Worm (Caenorhabditis elegans) whole organism, L3 larva: ENCODE results near the gene puf-11.

ENCODE experiments used
- R02D3.7 ChIP-seq: fragments of 150-350 bp; optimal IDR thresholded peaks from 2 replicates; lab custom pipeline; 2014; ENCODE audit warnings: missing biosample characterization, missing genetic modification characterization
- elt-1 ChIP-seq: fragments of 150-350 bp; optimal IDR thresholded peaks from 2 replicates; lab custom pipeline; 2014; ENCODE audit warnings: missing biosample characterization, missing genetic modification characterization
- fkh-10 ChIP-seq: sonication (generic microtip); optimal IDR thresholded peaks from 2 replicates; lab custom pipeline; 2017; ENCODE audit warnings: missing biosample characterization, missing genetic modification reagents, missing genetic modification characterization
- fos-1 ChIP-seq: fragments of 150-350 bp; optimal IDR thresholded peaks from 2 replicates; lab custom pipeline; 2014; ENCODE audit warnings: missing biosample characterization, missing genetic modification characterization
- nhr-12 ChIP-seq: fragments of 150-350 bp; optimal IDR thresholded peaks from 2 replicates; lab custom pipeline; 2014; ENCODE audit warnings: missing biosample characterization, missing genetic modification characterization
- nhr-28 ChIP-seq: fragments of 150-350 bp; optimal IDR thresholded peaks from 2 replicates; lab custom pipeline; 2014; ENCODE audit warnings: missing biosample characterization, missing genetic modification characterization
- nhr-76 ChIP-seq: fragments of 150-350 bp; sonication (generic microtip); optimal IDR thresholded peaks from 5 replicates; lab custom pipeline; 2014; ENCODE audit warnings: missing biosample characterization, missing genetic modification characterization
- pqm-1 ChIP-seq: fragments of 150-350 bp; optimal IDR thresholded peaks from 2 replicates; lab custom pipeline; 2017; ENCODE audit warnings: missing biosample characterization, missing genetic modification characterization, inconsistent platforms
- zag-1 ChIP-seq: fragments of 150-350 bp; optimal IDR thresholded peaks from 2 replicates; lab custom pipeline; 2014; ENCODE audit warnings: missing biosample characterization, missing genetic modification characterization
- ztf-4 ChIP-seq: fragments of 150-350 bp; optimal IDR thresholded peaks from 2 replicates; lab custom pipeline; 2014; ENCODE audit warnings: missing biosample characterization, missing genetic modification characterization

DNA sequence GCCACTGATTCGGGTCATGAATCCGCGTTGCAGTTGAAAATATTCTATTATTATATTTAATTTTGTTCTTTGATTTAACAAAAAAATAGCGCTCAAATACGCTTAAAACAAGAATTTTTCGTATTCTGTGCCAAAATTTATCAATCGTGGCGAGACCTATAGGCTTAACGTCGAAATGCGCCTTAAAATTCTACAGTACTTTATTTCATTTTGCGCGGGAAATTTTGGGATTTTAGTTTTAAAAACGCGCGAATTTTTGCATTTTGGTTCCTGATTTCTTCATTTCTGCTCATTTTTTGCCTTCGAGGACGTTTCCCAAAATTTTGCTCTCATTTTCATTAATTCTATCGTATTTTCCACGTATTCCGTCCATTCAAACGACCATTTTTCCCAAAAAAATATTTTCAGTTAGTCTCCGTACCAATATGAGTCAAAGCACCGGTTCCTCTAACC lies at the start of gene puf-11:
- TF ChIP-seq fkh-10 (GFP tag; lab: Kevin White, UChicago) (no peak), nhr-76 (tag; lab: Kevin White, UChicago) (no peak), nhr-28 (no peak), R02D3.7 (tag; lab: Kevin White, UChicago) (no peak), elt-1 (no peak), fos-1 (tag; lab: Kevin White, UChicago) (no peak), pqm-1 (tag; lab: Kevin White, UChicago) (no peak), zag-1 (tag; lab: Kevin White, UChicago) (no peak), ztf-4 (tag; lab: Kevin White, UChicago) (no peak), nhr-12 (no peak)
